Fruit fly (Drosophila melanogaster): ENCODE results near the gene CG14410.

DNA sequence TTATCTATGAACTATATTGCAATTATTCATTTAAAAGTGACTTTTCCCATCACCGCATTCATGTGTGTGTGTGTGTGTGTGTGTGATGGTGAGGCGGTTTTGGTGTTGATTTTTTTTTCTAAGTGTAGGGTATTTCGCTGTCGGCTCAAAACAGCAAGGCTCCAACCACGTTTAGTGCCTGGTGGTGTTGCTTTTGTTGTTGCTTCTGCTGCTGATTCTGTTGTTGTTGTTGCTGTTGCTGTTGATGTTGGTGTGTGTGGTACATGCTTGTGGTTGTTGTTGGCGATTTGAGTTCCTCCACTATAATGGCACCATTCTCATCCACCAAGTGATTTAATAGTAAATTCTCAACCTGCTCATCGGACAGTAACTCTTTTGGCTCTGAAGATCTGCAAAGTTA is 8.9 kb upstream of the CG14410 start:
- no peak for TF ChIP-seq CG33017 (tag; optimal IDR thresholded peaks at IDR 0.05)
- no peak for TF ChIP-seq kay (GFP tag; ENCODE audit: borderline replicate concordance)
